Worm (Caenorhabditis elegans): Measurements from ENCODE around the gene pinn-1.

pinn-1 gene

DNA sequence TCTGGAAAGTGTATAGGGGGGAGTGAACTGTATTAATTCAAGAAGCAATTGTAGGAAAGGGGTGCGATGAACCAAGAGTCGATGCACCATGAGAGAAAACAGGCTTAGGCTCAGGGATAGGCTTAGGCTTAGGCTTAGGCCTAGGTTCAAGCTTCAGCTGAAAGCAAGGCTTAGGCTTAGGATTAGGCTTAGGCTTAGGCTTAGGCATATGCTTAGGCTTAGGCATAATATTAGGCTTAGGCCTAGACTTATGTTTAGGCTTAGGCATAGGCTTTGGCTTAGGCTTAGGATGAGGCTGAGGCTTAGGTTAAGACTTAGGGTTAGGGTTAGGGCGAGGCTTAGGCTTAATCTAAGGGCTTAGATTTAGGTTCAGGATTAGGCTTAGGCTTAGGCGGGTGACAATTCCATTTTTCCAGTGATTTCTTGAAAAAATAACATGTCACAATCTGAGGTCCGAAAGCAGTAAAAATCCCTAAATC, 26.2 kb downstream of the pinn-1 start:
- no peak for TF ChIP-seq nhr-23 (tag; optimal IDR thresholded peaks at IDR 0.05)
- TF ChIP-seq elt-1 (tag; optimal IDR thresholded peaks at IDR 0.05), result no peak
- no peak for TF ChIP-seq mab-5 (tag; optimal IDR thresholded peaks at IDR 0.05)
- TF ChIP-seq dmd-4 (tag; optimal IDR thresholded peaks at IDR 0.05), result no peak
- TF ChIP-seq egl-27 (tag; optimal IDR thresholded peaks at IDR 0.05), result no peak
- TF ChIP-seq fos-1 (tag; optimal IDR thresholded peaks at IDR 0.05), result no peak
- TF ChIP-seq lsy-2 (tag; optimal IDR thresholded peaks at IDR 0.05), result no peak
- no peak for TF ChIP-seq nhr-25 (tag; optimal IDR thresholded peaks at IDR 0.05)
- no peak for TF ChIP-seq nhr-237 (tag; optimal IDR thresholded peaks at IDR 0.05)
- no peak for TF ChIP-seq mdl-1 (tag; optimal IDR thresholded peaks at IDR 0.05)
- TF ChIP-seq nhr-77 (tag; optimal IDR thresholded peaks at IDR 0.05), result no peak
- no peak for TF ChIP-seq crh-2 (tag; optimal IDR thresholded peaks at IDR 0.05)
- TF ChIP-seq ztf-4 (tag; optimal IDR thresholded peaks at IDR 0.05), result no peak
- TF ChIP-seq F13H6.1 (tag; optimal IDR thresholded peaks at IDR 0.05), result no peak
- TF ChIP-seq lin-39 (tag; optimal IDR thresholded peaks at IDR 0.05), result no peak
- no peak for TF ChIP-seq nhr-10 (tag; optimal IDR thresholded peaks at IDR 0.05)
- TF ChIP-seq mbf-1 (tag; optimal IDR thresholded peaks at IDR 0.05), result no peak
- TF ChIP-seq gmeb-1 (tag; optimal IDR thresholded peaks at IDR 0.05), result no peak
- TF ChIP-seq nhr-6 (tag; optimal IDR thresholded peaks at IDR 0.05), result no peak

- TF ChIP-seq F13H6.1 (tag; optimal IDR thresholded peaks at IDR 0.05), result no peak
- peak; percentile 19 for TF ChIP-seq nhr-129 (tag; optimal IDR thresholded peaks at IDR 0.05)
- no peak for TF ChIP-seq nhr-21 (tag; optimal IDR thresholded peaks at IDR 0.05)
- peak; percentile 13 for TF ChIP-seq lin-11 (tag; optimal IDR thresholded peaks at IDR 0.05)
- TF ChIP-seq unc-55 (GFP tag; optimal IDR thresholded peaks at IDR 0.05), result peak; percentile 11
- TF ChIP-seq gmeb-1 (tag; optimal IDR thresholded peaks at IDR 0.05), result peak; percentile 18
- no peak for TF ChIP-seq skn-1 (tag; optimal IDR thresholded peaks at IDR 0.05)
- no peak for TF ChIP-seq nhr-12 (tag; optimal IDR thresholded peaks at IDR 0.05)
- TF ChIP-seq blmp-1 (tag; optimal IDR thresholded peaks at IDR 0.05; ENCODE audit: insufficient read depth), result no peak
- no peak for TF ChIP-seq nhr-10 (tag; optimal IDR thresholded peaks at IDR 0.05)
- no peak for TF ChIP-seq nhr-6 (tag; optimal IDR thresholded peaks at IDR 0.05)
- no peak for TF ChIP-seq C34F6.9 (tag; optimal IDR thresholded peaks at IDR 0.05)
- TF ChIP-seq fos-1 (tag; optimal IDR thresholded peaks at IDR 0.05), result no peak
Measured at ce11 chrII:2861385-2862099, 27.3 kb downstream of the pinn-1 start.

ce11 chrII:2859873-2860821, 28.7 kb downstream of the pinn-1 start:
- TF ChIP-seq nhr-21 (tag; optimal IDR thresholded peaks at IDR 0.05), result peak; percentile 16
- peak; percentile 2 for TF ChIP-seq nhr-129 (tag; optimal IDR thresholded peaks at IDR 0.05)
- no peak for TF ChIP-seq ama-1 (optimal IDR thresholded peaks at IDR 0.05)

DNA sequence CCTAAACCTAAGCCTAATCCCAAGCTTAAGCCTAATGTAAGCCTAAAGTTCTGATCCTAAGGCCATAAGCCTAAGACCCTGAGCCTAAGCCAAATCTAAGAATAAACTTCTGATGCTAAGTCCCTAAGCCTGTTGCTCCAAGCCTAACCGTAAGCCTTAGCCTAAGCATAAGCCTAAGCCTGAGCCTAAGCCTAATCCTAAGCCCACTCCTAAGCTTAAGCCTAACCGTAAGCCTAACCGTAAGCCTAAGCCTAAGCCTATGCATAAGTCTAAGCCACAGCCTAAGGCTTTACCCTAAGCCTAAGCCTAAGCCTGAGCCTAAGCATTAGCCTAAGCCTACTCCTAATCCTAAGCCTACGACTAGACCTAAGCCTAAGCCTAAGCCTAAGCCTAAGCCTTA, 29.5 kb downstream of the pinn-1 start:
- no peak for TF ChIP-seq ama-1 (optimal IDR thresholded peaks at IDR 0.05)
- no peak for TF ChIP-seq nhr-21 (tag; optimal IDR thresholded peaks at IDR 0.05)
- TF ChIP-seq ztf-1 (GFP tag; conservative IDR thresholded peaks at IDR 0.05), result no peak
- no peak for TF ChIP-seq mbf-1 (tag; optimal IDR thresholded peaks at IDR 0.05)
- TF ChIP-seq sma-9 (GFP tag; optimal IDR thresholded peaks at IDR 0.05), result no peak
- no peak for TF ChIP-seq sma-9 (tag; optimal IDR thresholded peaks at IDR 0.05)

DNA sequence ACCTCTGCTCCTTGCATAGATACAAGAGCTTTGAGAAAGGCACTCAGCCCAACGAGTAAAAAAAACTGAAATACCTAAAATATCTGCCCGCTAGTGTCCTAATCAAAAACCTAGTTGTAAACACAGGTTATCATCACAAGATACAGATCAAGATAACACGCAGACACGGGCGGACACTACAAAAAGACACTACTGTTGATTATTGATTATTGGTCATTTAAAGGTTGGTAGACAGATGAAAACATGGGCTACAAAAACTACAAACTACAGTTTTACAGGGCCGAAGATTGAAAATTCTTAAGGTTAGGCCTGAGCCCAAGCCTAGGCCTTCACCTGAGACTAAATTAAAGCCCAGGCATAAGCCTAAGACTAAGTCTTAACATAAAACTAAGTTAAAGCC, 30.0 kb downstream of the pinn-1 start:
- TF ChIP-seq sma-9 (GFP tag; optimal IDR thresholded peaks at IDR 0.05) (peak; percentile 20), sma-9 (tag; optimal IDR thresholded peaks at IDR 0.05) (no peak), nhr-77 (tag; optimal IDR thresholded peaks at IDR 0.05) (no peak), nhr-129 (tag; optimal IDR thresholded peaks at IDR 0.05) (no peak), snpc-4 (tag; optimal IDR thresholded peaks at IDR 0.05) (no peak)
